Worm (Caenorhabditis elegans) whole organism, young adult: Measurements from ENCODE around the gene Y73F4A.3.
A peak's percentile ranks its signal among the peaks of the same experiment; 100 is the strongest.
"Not testable (repeated sequence)": the region's sequence is repeated elsewhere in the genome, so short reads cannot be mapped to it uniquely, and the experiment has no call there.

Experiments used
- B0336.3 ChIP-seq: fragments of 200-800 bp; sonication (Bioruptor generic); IDR thresholded peaks from 2 replicates; pipeline ENCODE4 v1.3.6; 2022; ENCODE audit warnings: missing genetic modification characterization, missing compliant biosample characterization
- D2030.7 ChIP-seq: fragments of 200-800 bp; sonication (Bioruptor generic); IDR thresholded peaks from 2 replicates; pipeline ENCODE4 v1.3.6; 2022; ENCODE audit warnings: missing genetic modification reagents, missing genetic modification characterization, missing compliant biosample characterization
- F33H1.4 ChIP-seq: fragments of 200-800 bp; sonication (Bioruptor generic); IDR thresholded peaks from 2 replicates; pipeline ENCODE4 v1.3.6; 2022; ENCODE audit warnings: missing genetic modification reagents, missing genetic modification characterization, missing compliant biosample characterization
- F49E8.2 ChIP-seq: sonication (generic microtip); optimal IDR thresholded peaks from 3 replicates; lab custom pipeline; 2017; ENCODE audit warnings: missing genetic modification characterization, mild to moderate bottlenecking, missing compliant biosample characterization, antibody characterized with exemption, moderate library complexity; ENCODE audit not compliant: insufficient read depth
- Y79H2A.3 ChIP-seq: fragments of 200-800 bp; sonication (Bioruptor generic); conservative IDR thresholded peaks from 2 replicates; pipeline ENCODE4 v1.3.6; 2022; ENCODE audit warnings: missing genetic modification reagents, missing genetic modification characterization, missing compliant biosample characterization
- Y95B8A.8 ChIP-seq: fragments of 200-800 bp; sonication (Bioruptor generic); IDR thresholded peaks from 2 replicates; pipeline ENCODE4 v1.3.6; 2022; ENCODE audit warnings: missing genetic modification reagents, missing genetic modification characterization, missing compliant biosample characterization
- attf-6 ChIP-seq: fragments of 200-800 bp; sonication (Bioruptor generic); IDR thresholded peaks from 2 replicates; pipeline ENCODE4 v1.3.6; 2022; ENCODE audit warnings: missing genetic modification reagents, missing genetic modification characterization, missing compliant biosample characterization
- cebp-1 ChIP-seq, 2 experiments: fragments of 200-800 bp in 1 of 2; sonication (Bioruptor generic) in 1 of 2; sonication (generic microtip) in 1 of 2; IDR thresholded peaks in 1 of 2; optimal IDR thresholded peaks in 1 of 2; 2 replicates each; pipeline versions ENCODE4 v1.3.6 to Lab custom; 2017 to 2022; ENCODE audit warnings: missing compliant biosample characterization in 2 of 2, missing genetic modification characterization in 2 of 2, mild to moderate bottlenecking in 1 of 2, missing genetic modification reagents in 1 of 2, moderate library complexity in 1 of 2
- ceh-40 ChIP-seq: fragments of 200-800 bp; sonication (Bioruptor generic); IDR thresholded peaks from 2 replicates; pipeline ENCODE4 v1.3.6; 2022; ENCODE audit warnings: missing genetic modification characterization, missing compliant biosample characterization
- ceh-79 ChIP-seq: sonication (generic microtip); optimal IDR thresholded peaks from 2 replicates; lab custom pipeline; 2017; ENCODE audit warnings: mild to moderate bottlenecking, missing genetic modification characterization, missing compliant biosample characterization
- ceh-91 ChIP-seq: fragments of 200-800 bp; sonication (Bioruptor generic); IDR thresholded peaks from 2 replicates; pipeline ENCODE4 v1.3.6; 2022; ENCODE audit warnings: missing genetic modification reagents, missing genetic modification characterization, missing compliant biosample characterization
- dox-1 ChIP-seq: fragments of 200-800 bp; sonication (Bioruptor generic); IDR thresholded peaks from 2 replicates; pipeline ENCODE4 v1.3.6; 2022; ENCODE audit warnings: missing genetic modification reagents, missing genetic modification characterization, missing compliant biosample characterization
- dpff-1 ChIP-seq: sonication (generic microtip); optimal IDR thresholded peaks from 2 replicates; lab custom pipeline; 2017; ENCODE audit warnings: mild to moderate bottlenecking, missing genetic modification characterization, missing compliant biosample characterization
- dpl-1 ChIP-seq: fragments of 150-350 bp; optimal IDR thresholded peaks from 2 replicates; lab custom pipeline; 2014; ENCODE audit warnings: missing biosample characterization, missing genetic modification reagents, missing genetic modification characterization
- efl-1 ChIP-seq: fragments of 150-350 bp; optimal IDR thresholded peaks from 2 replicates; lab custom pipeline; 2014; ENCODE audit warnings: missing biosample characterization, missing genetic modification reagents, missing genetic modification characterization
- egl-18 ChIP-seq: fragments of 200-800 bp; sonication (Bioruptor generic); IDR thresholded peaks from 2 replicates; pipeline ENCODE4 v1.3.6; 2022; ENCODE audit warnings: missing genetic modification reagents, missing genetic modification characterization, missing compliant biosample characterization
- egrh-3 ChIP-seq: fragments of 200-800 bp; sonication (Bioruptor generic); IDR thresholded peaks from 2 replicates; pipeline ENCODE4 v1.3.6; 2022; ENCODE audit warnings: missing genetic modification reagents, missing genetic modification characterization, missing compliant biosample characterization
- fkh-3 ChIP-seq: sonication (generic microtip); optimal IDR thresholded peaks from 2 replicates; lab custom pipeline; 2016; ENCODE audit warnings: mild to moderate bottlenecking, missing genetic modification characterization, missing compliant biosample characterization
- hmg-1.2 ChIP-seq: fragments of 200-800 bp; sonication (Bioruptor generic); IDR thresholded peaks from 2 replicates; pipeline ENCODE4 v1.3.6; 2022; ENCODE audit warnings: missing genetic modification reagents, missing genetic modification characterization, missing compliant biosample characterization
- hmg-20 ChIP-seq: fragments of 200-800 bp; sonication (Bioruptor generic); IDR thresholded peaks from 2 replicates; pipeline ENCODE4 v1.3.6; 2022; ENCODE audit warnings: missing genetic modification reagents, missing genetic modification characterization, missing compliant biosample characterization
- hsf-1 ChIP-seq: fragments of 200-800 bp; sonication (Bioruptor generic); IDR thresholded peaks from 2 replicates; pipeline ENCODE4 v1.3.6; 2022; ENCODE audit warnings: missing genetic modification reagents, missing genetic modification characterization, missing compliant biosample characterization
- lag-1 ChIP-seq: fragments of 200-800 bp; sonication (Bioruptor generic); IDR thresholded peaks from 2 replicates; pipeline ENCODE4 v1.3.6; 2022; ENCODE audit warnings: missing genetic modification reagents, missing genetic modification characterization, missing compliant biosample characterization
- lin-54 ChIP-seq: fragments of 200-800 bp; sonication (Bioruptor generic); optimal IDR thresholded peaks from 2 replicates; lab custom pipeline; 2018; ENCODE audit warnings: mild to moderate bottlenecking, missing genetic modification characterization, missing compliant biosample characterization
- lsl-1 ChIP-seq: fragments of 200-800 bp; sonication (Bioruptor generic); optimal IDR thresholded peaks from 2 replicates; lab custom pipeline; 2018; ENCODE audit warnings: mild to moderate bottlenecking, missing genetic modification characterization, moderate library complexity, missing compliant biosample characterization
- madf-3 ChIP-seq: fragments of 200-800 bp; sonication (Bioruptor generic); IDR thresholded peaks from 2 replicates; pipeline ENCODE4 v1.3.6; 2022; ENCODE audit warnings: missing genetic modification reagents, missing genetic modification characterization, missing compliant biosample characterization
- madf-6 ChIP-seq: fragments of 200-800 bp; sonication (Bioruptor generic); IDR thresholded peaks from 2 replicates; pipeline ENCODE4 v1.3.6; 2022; ENCODE audit warnings: missing genetic modification reagents, missing genetic modification characterization, missing compliant biosample characterization
- mcd-1 ChIP-seq: fragments of 200-800 bp; sonication (Bioruptor generic); IDR thresholded peaks from 2 replicates; pipeline ENCODE4 v1.3.6; 2022; ENCODE audit warnings: missing genetic modification reagents, missing genetic modification characterization, missing compliant biosample characterization
- nfyb-1 ChIP-seq: fragments of 200-800 bp; sonication (Bioruptor generic); IDR thresholded peaks from 2 replicates; pipeline ENCODE4 v1.3.6; 2022; ENCODE audit warnings: missing genetic modification reagents, missing genetic modification characterization, missing compliant biosample characterization
- pbrm-1 ChIP-seq: fragments of 200-800 bp; sonication (Bioruptor generic); IDR thresholded peaks from 2 replicates; pipeline ENCODE4 v1.3.6; 2022; ENCODE audit warnings: missing genetic modification reagents, missing genetic modification characterization, missing compliant biosample characterization
- rcor-1 ChIP-seq: fragments of 200-800 bp; sonication (Bioruptor generic); IDR thresholded peaks from 2 replicates; pipeline ENCODE4 v1.3.6; 2022; ENCODE audit warnings: missing genetic modification reagents, missing genetic modification characterization, missing compliant biosample characterization
- rpc-1 ChIP-seq, 2 experiments: fragments of 150-350 bp in 1 of 2; sonication (generic microtip) in 1 of 2; optimal IDR thresholded peaks; 2 replicates each; lab custom pipeline; 2014 to 2018; ENCODE audit warnings: missing biosample characterization in 1 of 2, missing genetic modification characterization in 1 of 2, missing genetic modification reagents in 1 of 2, missing genotype in 1 of 2
- snpc-1.1 ChIP-seq: sonication (generic microtip); optimal IDR thresholded peaks from 2 replicates; lab custom pipeline; 2017; ENCODE audit warnings: missing genetic modification characterization, mild to moderate bottlenecking, missing compliant biosample characterization, antibody characterized with exemption, moderate library complexity, missing genotype, missing genetic modification reagents; ENCODE audit not compliant: insufficient read depth
- snpc-1.3 ChIP-seq: sonication (generic microtip); optimal IDR thresholded peaks from 2 replicates; lab custom pipeline; 2017; ENCODE audit warnings: missing genetic modification characterization, mild to moderate bottlenecking, missing compliant biosample characterization, antibody characterized with exemption, moderate library complexity, missing genotype, missing genetic modification reagents; ENCODE audit not compliant: insufficient read depth
- snpc-4 ChIP-seq, 5 experiments: fragments of 150-350 bp in 1 of 5; sonication (generic microtip) in 4 of 5; optimal IDR thresholded peaks; 2 replicates each; lab custom pipeline; 2014 to 2018; ENCODE audit warnings: missing genetic modification characterization in 5 of 5, missing biosample characterization in 3 of 5, antibody characterized with exemption in 2 of 5, mild to moderate bottlenecking in 2 of 5, missing compliant biosample characterization in 2 of 5, missing genotype in 2 of 5, moderate library complexity in 2 of 5, missing genetic modification reagents in 1 of 5
- tbp1 ChIP-seq: fragments of 200-800 bp; sonication (Bioruptor generic); optimal IDR thresholded peaks from 2 replicates; lab custom pipeline; 2018; ENCODE audit warnings: mild to moderate bottlenecking, missing genetic modification characterization, missing compliant biosample characterization
- zfh-2 ChIP-seq: fragments of 200-800 bp; sonication (Bioruptor generic); conservative IDR thresholded peaks from 2 replicates; pipeline ENCODE4 v1.3.6; 2022; ENCODE audit warnings: missing genetic modification reagents, missing genetic modification characterization, missing compliant biosample characterization
- ztf-18 ChIP-seq: sonication (generic microtip); optimal IDR thresholded peaks from 2 replicates; lab custom pipeline; 2016; ENCODE audit warnings: missing genotype, mild to moderate bottlenecking, missing genetic modification characterization, missing compliant biosample characterization
- ztf-22 ChIP-seq: fragments of 200-800 bp; sonication (Bioruptor generic); optimal IDR thresholded peaks from 2 replicates; lab custom pipeline; 2018; ENCODE audit warnings: mild to moderate bottlenecking, missing genetic modification characterization, moderate library complexity, missing compliant biosample characterization
- ztf-28 ChIP-seq: fragments of 200-800 bp; sonication (Bioruptor generic); IDR thresholded peaks from 2 replicates; pipeline ENCODE4 v1.3.6; 2022; ENCODE audit warnings: missing genetic modification reagents, missing genetic modification characterization, missing compliant biosample characterization

Gene Y73F4A.3

DNA sequence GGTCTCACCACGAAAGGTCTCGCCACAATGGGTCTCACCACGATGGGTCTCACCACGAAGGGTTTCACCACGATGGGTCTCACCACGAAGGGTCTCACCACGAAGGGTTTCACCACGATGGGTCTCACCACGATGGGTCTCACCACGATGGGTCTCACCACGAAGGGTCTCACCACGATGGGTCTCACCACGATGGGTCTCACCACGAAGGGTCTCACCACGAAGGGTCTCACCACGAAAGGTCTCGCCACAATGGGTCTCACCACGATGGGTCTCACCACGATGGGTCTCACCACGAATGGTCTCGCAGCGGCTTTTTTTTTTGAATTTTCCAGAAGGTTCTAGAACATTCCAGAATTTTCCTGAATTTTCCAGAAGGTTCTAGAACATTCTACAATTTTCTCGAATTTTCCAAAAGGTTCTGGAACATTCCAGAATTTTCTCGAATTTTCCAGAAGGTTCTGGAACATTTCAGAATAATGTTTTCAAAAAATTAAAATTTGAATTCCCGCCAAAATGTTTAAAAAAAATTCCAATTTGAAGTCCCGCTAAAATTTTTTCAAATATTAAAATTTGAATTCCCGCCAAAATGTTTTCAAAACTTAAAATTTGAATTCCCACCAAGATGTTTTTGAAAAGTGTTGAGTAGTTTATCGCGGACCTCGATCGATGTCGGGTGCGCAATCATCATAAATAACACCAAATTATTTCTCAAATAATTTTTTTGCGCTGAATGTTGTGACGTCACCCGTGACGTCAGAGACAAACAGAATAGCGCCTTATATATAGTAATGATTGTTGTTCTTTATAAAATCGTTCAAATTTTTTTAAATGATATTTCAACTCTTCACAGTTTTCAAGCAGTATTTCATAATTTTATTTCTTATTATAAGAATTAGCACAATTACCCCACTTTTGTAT, 27.2 kb upstream of the Y73F4A.3 start:
- TF ChIP-seq B0336.3 (GFP tag; lab: Robert Waterston, UW) (0 out of 2 replicates have a peak, but pooled peaks have one; percentile 26), hmg-20 (GFP tag; lab: Robert Waterston, UW) (0 out of 2 replicates have a peak, but pooled peaks have one; percentile 6), D2030.7 (GFP tag; lab: Robert Waterston, UW) (peak; percentile 51), rpc-1 (optimal IDR thresholded peaks at IDR 0.05; lab: Kevin White, UChicago) (peak; percentile 27), nfyb-1 (0 out of 2 replicates have a peak, but pooled peaks have one; percentile 20), ztf-28 (peak; percentile 13; the same call in 1 of the 2 replicates), rcor-1 (GFP tag; lab: Robert Waterston, UW) (peak; percentile 19; the same call in 1 of the 2 replicates), madf-3 (GFP tag; lab: Robert Waterston, UW) (0 out of 2 replicates have a peak, but pooled peaks have one; percentile 14), pbrm-1 (GFP tag; lab: Robert Waterston, UW) (peak; percentile 91), Y79H2A.3 (GFP tag; lab: Robert Waterston, UW) (0 out of 2 replicates have a peak, but pooled peaks have one; percentile 9), lin-54 (GFP tag; lab: Kevin White, UChicago) (peak; percentile 74), egrh-3 (peak; percentile 17; the same call in 1 of the 2 replicates), madf-6 (peak; percentile 49), hmg-1.2 (peak; percentile 65), efl-1 (GFP tag; lab: Kevin White, UChicago) (peak; percentile 20), ceh-91 (GFP tag; lab: Robert Waterston, UW) (0 out of 2 replicates have a peak, but pooled peaks have one; percentile 14), snpc-4 (tag; optimal IDR thresholded peaks at IDR 0.05; lab: Kevin White, UChicago) (peak in 3 of 4 experiments; percentile 51 to 88 (median 61)), hsf-1 (GFP tag; lab: Robert Waterston, UW) (peak; percentile 98), tbp1 (GFP tag; lab: Kevin White, UChicago) (peak; percentile 15), Y95B8A.8 (0 out of 2 replicates have a peak, but pooled peaks have one; percentile 55), lsl-1 (GFP tag; lab: Kevin White, UChicago) (peak; percentile 26), F49E8.2 (tag; lab: Kevin White, UChicago) (peak; percentile 7), attf-6 (GFP tag; lab: Robert Waterston, UW) (peak; percentile 92), F33H1.4 (GFP tag; lab: Robert Waterston, UW) (peak; percentile 68), snpc-1.1 (peak; percentile 55), dox-1 (GFP tag; lab: Robert Waterston, UW) (peak; percentile 70)
- TF ChIP-seq rpc-1 (tag; optimal IDR thresholded peaks at IDR 0.05; lab: Kevin White, UChicago); snpc-4 (GFP tag; optimal IDR thresholded peaks at IDR 0.05; lab: Kevin White, UChicago): not testable (repeated sequence)

DNA sequence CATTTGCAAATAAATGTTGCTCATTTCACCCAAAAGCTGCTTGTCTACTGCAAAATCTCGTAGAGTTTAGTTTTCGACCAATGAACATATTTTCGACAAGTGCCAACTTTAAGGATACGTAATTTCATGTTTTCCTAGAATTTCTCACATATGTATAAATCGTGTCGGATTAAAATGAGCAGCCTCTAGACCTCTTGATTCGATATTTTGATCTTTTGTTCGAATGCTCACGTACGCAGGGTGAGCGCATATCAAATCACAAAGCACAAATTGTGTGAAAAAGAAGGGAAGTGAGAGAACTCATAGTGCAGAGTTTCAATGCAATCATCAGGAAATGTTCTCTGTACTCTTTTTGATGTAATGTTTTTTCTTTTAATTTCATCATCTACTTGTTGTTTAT, 23.2 kb upstream of the Y73F4A.3 start:
- TF ChIP-seq dox-1 (GFP tag; lab: Robert Waterston, UW) (no peak), cebp-1 (GFP tag; IDR thresholded peaks at IDR 0.05; lab: Robert Waterston, UW) (no peak), cebp-1 (tag; optimal IDR thresholded peaks at IDR 0.05; lab: Kevin White, UChicago) (peak; percentile 25)
- TF ChIP-seq, all 124 proteins: peak for 1

DNA sequence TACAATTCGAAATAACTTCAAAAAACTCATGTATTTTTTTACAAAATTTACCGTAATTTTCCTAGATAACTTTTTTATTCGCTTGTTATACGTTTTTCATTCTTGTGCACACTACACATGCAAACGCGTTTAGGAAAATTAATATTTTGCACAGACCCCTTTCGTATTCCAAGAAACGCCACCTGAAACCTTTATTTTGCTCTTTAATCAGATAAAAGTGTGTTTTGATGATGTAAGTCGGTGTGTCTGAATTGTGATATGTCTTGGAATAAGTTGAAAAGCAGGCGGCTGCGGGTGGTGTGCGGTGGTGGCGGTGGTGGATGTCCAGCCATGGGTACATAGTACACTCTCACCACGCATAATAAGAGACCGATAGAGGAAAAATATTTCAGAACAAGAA, 13.1 kb upstream of the Y73F4A.3 start:
- TF ChIP-seq snpc-1.3 (tag; lab: Kevin White, UChicago) (no peak), ztf-22 (no peak), madf-3 (GFP tag; lab: Robert Waterston, UW) (no peak), zfh-2 (GFP tag; lab: Robert Waterston, UW) (no peak), lag-1 (GFP tag; lab: Robert Waterston, UW) (no peak), mcd-1 (GFP tag; lab: Robert Waterston, UW) (no peak), fkh-3 (no peak), egl-18 (GFP tag; lab: Robert Waterston, UW) (no peak), rcor-1 (GFP tag; lab: Robert Waterston, UW) (no peak), ceh-79 (tag; lab: Kevin White, UChicago) (no peak), dpl-1 (GFP tag; lab: Kevin White, UChicago) (no peak), ztf-18 (tag; lab: Kevin White, UChicago) (no peak), rpc-1 (optimal IDR thresholded peaks at IDR 0.05; lab: Kevin White, UChicago) (no peak), rpc-1 (tag; optimal IDR thresholded peaks at IDR 0.05; lab: Kevin White, UChicago) (no peak), dpff-1 (tag; lab: Kevin White, UChicago) (no peak), attf-6 (GFP tag; lab: Robert Waterston, UW) (no peak), ceh-40 (GFP tag; lab: Robert Waterston, UW) (no peak)
